Worm (Caenorhabditis elegans): ENCODE data around the gene C07A9.10.

- TF ChIP-seq ztf-29 (GFP tag; IDR thresholded peaks at IDR 0.05) = no peak
- TF ChIP-seq ztf-23 (GFP tag; IDR thresholded peaks at IDR 0.05) = no peak
- no peak for TF ChIP-seq cog-1 (tag; optimal IDR thresholded peaks at IDR 0.05)
- TF ChIP-seq flt-1 (GFP tag; IDR thresholded peaks at IDR 0.05) = no peak
- TF ChIP-seq klf-2 (GFP tag; conservative IDR thresholded peaks at IDR 0.05) = no peak
- TF ChIP-seq med-1 (GFP tag; optimal IDR thresholded peaks at IDR 0.05; ENCODE audit: insufficient read depth) = no peak
- no peak for TF ChIP-seq T22C8.4 (GFP tag; IDR thresholded peaks at IDR 0.05)
- no peak for TF ChIP-seq tab-1 (GFP tag; IDR thresholded peaks at IDR 0.05)
- no peak for TF ChIP-seq ref-1 (GFP tag; conservative IDR thresholded peaks at IDR 0.05)
These were observed 10.6 kb upstream of the C07A9.10 start, which contains the start of gene bud-31 for ce11 chrIII:9696417-9696816.
